Fruit fly (Drosophila melanogaster): ENCODE data around the gene Ir75a.
A peak's percentile ranks its signal among the peaks of the same experiment; 100 is the strongest.

dm6 chr3L:17849517-17849916 is 31.8 kb upstream of the Ir75a start, which contains the start of gene TrpRS-m:
- TF ChIP-seq CG14711 (tag; optimal IDR thresholded peaks at IDR 0.05) = no peak
- peak; percentile 35 for TF ChIP-seq bab1 (GFP tag; optimal IDR thresholded peaks at IDR 0.05)
- no peak for TF ChIP-seq kay (GFP tag; ENCODE audit: borderline replicate concordance)
- TF ChIP-seq CG33017 (tag; optimal IDR thresholded peaks at IDR 0.05) = no peak
- no peak for TF ChIP-seq cic (GFP tag; optimal IDR thresholded peaks at IDR 0.05)
- TF ChIP-seq toe (GFP tag; optimal IDR thresholded peaks at IDR 0.05) = no peak
- no peak for TF ChIP-seq CG1620 (GFP tag; optimal IDR thresholded peaks at IDR 0.05)
- no peak for TF ChIP-seq CG5204 (GFP tag; optimal IDR thresholded peaks at IDR 0.05)
- TF ChIP-seq cnc (optimal IDR thresholded peaks at IDR 0.05) = no peak
- TF ChIP-seq ovo (GFP tag; optimal IDR thresholded peaks at IDR 0.05) = no peak
